Worm (Caenorhabditis elegans) whole organism, L2 larva: ENCODE results near the gene F07E5.12.

Source experiments
- C34F6.9 ChIP-seq: fragments of 150-350 bp; optimal IDR thresholded peaks from 2 replicates; lab custom pipeline; 2014; ENCODE audit warnings: missing biosample characterization, missing genetic modification characterization
- F13H6.1 ChIP-seq: sonication (generic microtip); optimal IDR thresholded peaks from 2 replicates; lab custom pipeline; 2016; ENCODE audit warnings: missing genetic modification characterization, missing compliant biosample characterization
- R02D3.7 ChIP-seq: fragments of 150-350 bp; optimal IDR thresholded peaks from 2 replicates; lab custom pipeline; 2014; ENCODE audit warnings: missing biosample characterization, missing genetic modification characterization
- Y55F3AM.14 ChIP-seq: fragments of 200-800 bp; sonication (Bioruptor generic); optimal IDR thresholded peaks from 2 replicates; lab custom pipeline; 2018; ENCODE audit warnings: mild to moderate bottlenecking, missing genetic modification characterization, missing compliant biosample characterization
- ZK546.5 ChIP-seq: sonication (generic microtip); optimal IDR thresholded peaks from 2 replicates; lab custom pipeline; 2017; ENCODE audit warnings: missing biosample characterization, missing genetic modification characterization
- ama-1 ChIP-seq: fragments of 150-350 bp; optimal IDR thresholded peaks from 2 replicates; lab custom pipeline; 2018; ENCODE audit warnings: inconsistent platforms
- blmp-1 ChIP-seq: sonication (generic microtip); optimal IDR thresholded peaks from 2 replicates; lab custom pipeline; 2017; ENCODE audit warnings: missing genetic modification characterization, mild to moderate bottlenecking, missing compliant biosample characterization, antibody characterized with exemption, moderate library complexity; ENCODE audit not compliant: insufficient read depth
- dmd-4 ChIP-seq: sonication (generic microtip); optimal IDR thresholded peaks from 2 replicates; lab custom pipeline; 2017; ENCODE audit warnings: missing biosample characterization, missing genetic modification characterization
- egl-27 ChIP-seq: sonication (generic microtip); optimal IDR thresholded peaks from 3 replicates; lab custom pipeline; 2017; ENCODE audit warnings: missing biosample characterization, missing genetic modification reagents, missing genetic modification characterization
- elt-1 ChIP-seq: fragments of 150-350 bp; optimal IDR thresholded peaks from 2 replicates; lab custom pipeline; 2014; ENCODE audit warnings: missing biosample characterization, missing genetic modification characterization
- elt-3 ChIP-seq: sonication (generic microtip); optimal IDR thresholded peaks from 2 replicates; lab custom pipeline; 2017; ENCODE audit warnings: missing biosample characterization, missing genetic modification characterization
- fos-1 ChIP-seq: fragments of 150-350 bp; optimal IDR thresholded peaks from 2 replicates; lab custom pipeline; 2014; ENCODE audit warnings: missing biosample characterization, missing genetic modification characterization
- gmeb-1 ChIP-seq: fragments of 150-350 bp; optimal IDR thresholded peaks from 2 replicates; lab custom pipeline; 2014; ENCODE audit warnings: missing biosample characterization, missing genetic modification characterization
- lin-11 ChIP-seq: fragments of 150-350 bp; sonication (generic microtip); optimal IDR thresholded peaks from 2 replicates; lab custom pipeline; 2014; ENCODE audit warnings: missing biosample characterization, missing genetic modification characterization, inconsistent platforms, mixed read lengths
- lin-13 ChIP-seq: fragments of 150-350 bp; optimal IDR thresholded peaks from 2 replicates; lab custom pipeline; 2014; ENCODE audit warnings: missing biosample characterization, missing genetic modification reagents, missing genetic modification characterization
- lin-39 ChIP-seq: fragments of 150-350 bp; optimal IDR thresholded peaks from 2 replicates; lab custom pipeline; 2014; ENCODE audit warnings: missing biosample characterization, missing genetic modification reagents, missing genetic modification characterization
- mab-5 ChIP-seq: fragments of 150-350 bp; optimal IDR thresholded peaks from 2 replicates; lab custom pipeline; 2014; ENCODE audit warnings: missing biosample characterization, missing genetic modification characterization
- mbf-1 ChIP-seq: sonication (generic microtip); optimal IDR thresholded peaks from 2 replicates; lab custom pipeline; 2017; ENCODE audit warnings: missing biosample characterization, missing genetic modification characterization
- mdl-1 ChIP-seq, 2 experiments: fragments of 150-350 bp in 1 of 2; sonication (generic microtip) in 1 of 2; optimal IDR thresholded peaks; 2 replicates each; lab custom pipeline; 2017; ENCODE audit warnings: missing biosample characterization in 2 of 2, missing genetic modification characterization in 2 of 2
- nhr-10 ChIP-seq: sonication (generic microtip); optimal IDR thresholded peaks from 2 replicates; lab custom pipeline; 2017; ENCODE audit warnings: missing biosample characterization, missing genetic modification characterization
- nhr-11 ChIP-seq: fragments of 150-350 bp; optimal IDR thresholded peaks from 2 replicates; lab custom pipeline; 2014; ENCODE audit warnings: missing biosample characterization, missing genetic modification characterization
- nhr-12 ChIP-seq: fragments of 150-350 bp; optimal IDR thresholded peaks from 2 replicates; lab custom pipeline; 2014; ENCODE audit warnings: missing biosample characterization, missing genetic modification characterization
- nhr-21 ChIP-seq: fragments of 150-350 bp; optimal IDR thresholded peaks from 2 replicates; lab custom pipeline; 2014; ENCODE audit warnings: missing biosample characterization, missing genetic modification characterization
- nhr-6 ChIP-seq: fragments of 150-350 bp; optimal IDR thresholded peaks from 2 replicates; lab custom pipeline; 2014; ENCODE audit warnings: missing biosample characterization, missing genetic modification characterization
- nhr-77 ChIP-seq: fragments of 150-350 bp; optimal IDR thresholded peaks from 2 replicates; lab custom pipeline; 2014; ENCODE audit warnings: missing biosample characterization, missing genetic modification characterization
- peb-1 ChIP-seq: fragments of 150-350 bp; optimal IDR thresholded peaks from 2 replicates; lab custom pipeline; 2014; ENCODE audit warnings: missing biosample characterization, missing genetic modification characterization
- sma-3 ChIP-seq: sonication (generic microtip); optimal IDR thresholded peaks from 2 replicates; lab custom pipeline; 2016; ENCODE audit warnings: missing genetic modification reagents, missing genetic modification characterization, missing compliant biosample characterization
- sma-9 ChIP-seq, 2 experiments: fragments of 150-350 bp in 1 of 2; sonication (generic microtip) in 1 of 2; optimal IDR thresholded peaks; 2 replicates each; lab custom pipeline; 2014 to 2016; ENCODE audit warnings: missing genetic modification characterization in 2 of 2, mild to moderate bottlenecking in 1 of 2, missing biosample characterization in 1 of 2, missing compliant biosample characterization in 1 of 2, missing genetic modification reagents in 1 of 2, moderate library complexity in 1 of 2
- unc-39 ChIP-seq: fragments of 150-350 bp; optimal IDR thresholded peaks from 2 replicates; lab custom pipeline; 2014; ENCODE audit warnings: missing biosample characterization, missing genetic modification characterization
- unc-62 ChIP-seq: fragments of 150-350 bp; optimal IDR thresholded peaks from 2 replicates; lab custom pipeline; 2014; ENCODE audit warnings: missing biosample characterization, missing genetic modification reagents, missing genetic modification characterization
- zag-1 ChIP-seq: fragments of 150-350 bp; optimal IDR thresholded peaks from 2 replicates; lab custom pipeline; 2014; ENCODE audit warnings: missing biosample characterization, missing genetic modification characterization
- ztf-1 ChIP-seq: fragments of 200-800 bp; sonication (Bioruptor generic); conservative IDR thresholded peaks from 2 replicates; pipeline ENCODE4 v1.3.6; 2022; ENCODE audit warnings: missing genetic modification characterization, missing compliant biosample characterization

The F07E5.12 gene

DNA sequence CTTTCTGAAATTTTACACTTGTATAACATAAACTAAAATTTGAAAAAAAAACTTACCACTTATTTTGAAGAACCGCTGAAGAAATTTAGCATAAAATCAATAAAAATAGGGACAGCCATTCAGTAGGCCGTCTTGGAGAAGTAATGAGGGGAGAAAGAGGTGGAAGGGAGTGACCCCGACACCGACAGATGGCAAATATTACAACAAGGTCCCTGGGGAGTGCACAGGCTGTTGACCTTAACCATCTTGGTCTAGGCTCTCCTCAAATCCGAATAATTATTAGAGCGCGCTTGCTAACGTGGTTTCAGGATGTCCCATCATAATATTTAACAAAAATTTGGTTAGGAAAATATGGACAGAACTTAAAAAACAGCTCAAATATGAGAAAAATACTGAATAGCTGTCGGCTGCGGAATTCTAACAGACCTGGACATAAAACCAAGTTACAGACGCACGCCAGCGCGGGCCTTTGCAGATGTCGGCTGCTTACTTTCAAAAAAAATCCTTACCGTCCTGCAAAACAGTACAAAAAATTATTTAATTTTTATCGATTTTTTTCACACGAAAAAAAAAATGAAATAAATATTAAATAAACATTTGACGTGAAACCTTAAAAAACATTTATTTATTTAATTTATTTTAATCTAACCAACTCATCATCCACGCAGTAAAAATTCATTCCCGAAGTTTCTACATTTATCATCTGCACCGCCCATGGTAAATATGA lies 27.3 kb downstream of the F07E5.12 start, which contains the start of gene T16A1.2:
Gene T16A1.2 (plus strand): TSS at position 677 of the 727 bp plus-strand sequence.
- no peak for TF ChIP-seq egl-27
- no peak for TF ChIP-seq peb-1 (tag; lab: Kevin White, UChicago)
- no peak for TF ChIP-seq elt-3 (tag; lab: Kevin White, UChicago)
- TF ChIP-seq sma-9 (GFP tag; optimal IDR thresholded peaks at IDR 0.05; lab: Kevin White, UChicago) = no peak
- no peak for TF ChIP-seq sma-9 (tag; optimal IDR thresholded peaks at IDR 0.05; lab: Kevin White, UChicago)
- TF ChIP-seq mdl-1 (tag; optimal IDR thresholded peaks at IDR 0.05; lab: Kevin White, UChicago) = no peak
- TF ChIP-seq blmp-1 (tag; lab: Kevin White, UChicago) = no peak
- no peak for TF ChIP-seq C34F6.9 (tag; lab: Kevin White, UChicago)
- TF ChIP-seq nhr-77 = no peak
- no peak for TF ChIP-seq nhr-11 (tag; lab: Kevin White, UChicago)
- TF ChIP-seq ZK546.5 (tag; lab: Kevin White, UChicago) = no peak
- no peak for TF ChIP-seq unc-62 (GFP tag; lab: Kevin White, UChicago)
- no peak for TF ChIP-seq elt-1 (tag; lab: Kevin White, UChicago)
- TF ChIP-seq nhr-12 (tag; lab: Kevin White, UChicago) = no peak
- TF ChIP-seq gmeb-1 (tag; lab: Kevin White, UChicago) = no peak
- no peak for TF ChIP-seq F13H6.1 (tag; lab: Kevin White, UChicago)
- no peak for TF ChIP-seq zag-1

DNA sequence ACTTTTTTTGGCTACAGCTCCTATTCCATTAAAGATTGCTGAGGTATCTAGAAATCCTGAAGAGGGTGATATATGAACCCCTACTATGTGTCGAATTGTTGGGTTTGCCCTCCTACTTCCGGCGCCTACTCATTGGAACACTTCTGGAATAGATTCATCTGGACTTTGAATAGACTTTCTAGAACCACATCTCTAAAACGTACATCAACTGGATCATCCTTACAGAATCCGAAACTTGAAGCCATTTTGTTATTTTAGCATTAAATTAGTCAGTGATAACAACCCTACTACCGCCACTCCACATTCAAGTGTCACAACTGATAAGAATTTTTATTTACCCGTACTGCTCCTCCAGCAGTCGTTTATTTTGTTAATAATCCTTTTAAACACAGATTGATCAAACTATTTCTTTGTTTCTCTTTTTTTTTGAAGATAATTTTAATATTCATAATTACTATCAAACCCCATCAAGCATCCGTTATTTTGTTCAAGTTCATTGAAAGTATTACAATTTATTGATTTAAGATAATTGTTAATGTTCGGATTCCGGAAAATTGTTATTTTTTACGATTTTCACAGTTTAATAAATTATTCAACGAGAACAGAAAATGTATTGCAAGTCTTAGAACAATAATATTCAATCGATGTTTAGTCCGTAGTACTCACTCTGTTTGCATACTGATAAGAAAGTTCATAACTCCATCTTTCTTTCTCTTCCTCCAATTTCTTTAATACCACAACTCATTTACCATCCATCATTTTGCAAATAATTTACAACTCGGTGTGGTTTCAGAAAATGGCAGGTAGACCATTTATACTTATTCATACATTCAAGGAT lies 31.6 kb downstream of the F07E5.12 start, which contains the start of gene math-42:
Gene math-42 (plus strand): TSS at position 788 of the 838 bp plus-strand sequence.
- TF ChIP-seq ZK546.5 (tag; lab: Kevin White, UChicago) (no peak), fos-1 (tag; lab: Kevin White, UChicago) (peak; percentile 76)

DNA sequence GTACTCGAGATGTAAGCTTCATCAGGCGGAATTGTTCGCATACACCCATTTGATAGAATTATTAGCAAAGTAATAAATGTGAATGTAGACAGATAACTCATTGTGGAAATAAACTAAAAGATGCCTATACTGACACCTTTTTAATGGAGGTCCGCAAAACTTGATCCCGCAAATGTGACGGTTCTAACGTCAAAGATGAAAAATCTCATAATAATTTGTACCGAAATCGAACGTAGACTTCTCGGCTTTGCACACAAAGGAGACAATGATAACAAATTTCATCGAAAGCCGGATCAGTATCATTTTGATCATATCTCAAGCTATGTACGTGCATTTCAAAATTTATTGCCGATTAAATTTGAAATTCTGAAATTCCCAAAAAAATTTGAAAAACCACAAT lies 40.5 kb downstream of the F07E5.12 start, which contains the start of gene R52.4:
Gene R52.4 (minus strand): TSS at position 101 of the 400 bp plus-strand sequence.
- TF ChIP-seq nhr-6 = no peak
- TF ChIP-seq lin-39 (tag; lab: Kevin White, UChicago) = no peak
- no peak for TF ChIP-seq mbf-1 (tag; lab: Kevin White, UChicago)
- TF ChIP-seq ama-1 (lab: Kevin White, UChicago) = no peak
- TF ChIP-seq gmeb-1 (tag; lab: Kevin White, UChicago) = no peak
- no peak for TF ChIP-seq nhr-21 (tag; lab: Kevin White, UChicago)
- no peak for TF ChIP-seq lin-13 (GFP tag; lab: Kevin White, UChicago)
- no peak for TF ChIP-seq Y55F3AM.14 (GFP tag; lab: Kevin White, UChicago)
- TF ChIP-seq nhr-11 (tag; lab: Kevin White, UChicago) = no peak
- TF ChIP-seq fos-1 (tag; lab: Kevin White, UChicago) = no peak
- no peak for TF ChIP-seq sma-3 (GFP tag; lab: Kevin White, UChicago)
- TF ChIP-seq R02D3.7 (tag; lab: Kevin White, UChicago) = no peak
- no peak for TF ChIP-seq blmp-1 (tag; lab: Kevin White, UChicago)
- TF ChIP-seq F13H6.1 (tag; lab: Kevin White, UChicago) = no peak
- TF ChIP-seq nhr-10 (tag; lab: Kevin White, UChicago) = no peak
- no peak for TF ChIP-seq unc-39 (tag; lab: Kevin White, UChicago)
- no peak for TF ChIP-seq dmd-4 (tag; lab: Kevin White, UChicago)
- TF ChIP-seq lin-11 (tag; lab: Kevin White, UChicago) = no peak
- TF ChIP-seq nhr-12 (tag; lab: Kevin White, UChicago) = no peak

- TF ChIP-seq mab-5 (no peak), Y55F3AM.14 (GFP tag; lab: Kevin White, UChicago) (no peak), ztf-1 (GFP tag; lab: Robert Waterston, UW) (no peak)
These were observed 42.2 kb downstream of the F07E5.12 start, which contains the start of gene R52.5 for ce11 chrII:2109943-2110342. Gene R52.5 (minus strand): TSS chrII:2110043.
